Worm (Caenorhabditis elegans) whole organism, young adult: ENCODE data around the gene Y52E8A.1.

Experiments
- F33H1.4 ChIP-seq: fragments of 200-800 bp; sonication (Bioruptor generic); IDR thresholded peaks from 2 replicates; pipeline ENCODE4 v1.3.6; 2022; ENCODE audit warnings: missing genetic modification reagents, missing genetic modification characterization, missing compliant biosample characterization
- Y53F4B.3 ChIP-seq: fragments of 200-800 bp; sonication (Bioruptor generic); IDR thresholded peaks from 2 replicates; pipeline ENCODE4 v1.3.6; 2022; ENCODE audit warnings: missing genetic modification reagents, missing genetic modification characterization, missing compliant biosample characterization
- ama-1 ChIP-seq, 3 experiments: fragments of 150-350 bp in 1 of 3; sonication (generic microtip) in 2 of 3; optimal IDR thresholded peaks; 2 replicates each; lab custom pipeline; 2014 to 2018; ENCODE audit warnings: missing biosample characterization in 2 of 3, missing genetic modification characterization in 2 of 3, missing genetic modification reagents in 2 of 3
- aptf-2 ChIP-seq: fragments of 200-800 bp; sonication (Bioruptor generic); conservative IDR thresholded peaks from 2 replicates; pipeline ENCODE4 v1.3.6; 2022; ENCODE audit warnings: missing genetic modification reagents, missing genetic modification characterization, missing compliant biosample characterization
- egl-18 ChIP-seq: fragments of 200-800 bp; sonication (Bioruptor generic); IDR thresholded peaks from 2 replicates; pipeline ENCODE4 v1.3.6; 2022; ENCODE audit warnings: missing genetic modification reagents, missing genetic modification characterization, missing compliant biosample characterization
- gei-17 ChIP-seq: fragments of 200-800 bp; sonication (Bioruptor generic); optimal IDR thresholded peaks from 2 replicates; lab custom pipeline; 2018; ENCODE audit warnings: mild to moderate bottlenecking, missing genetic modification characterization, missing compliant biosample characterization
- lin-35 ChIP-seq, 3 experiments: fragments of 150-350 bp in 2 of 3; sonication (generic microtip) in 1 of 3; optimal IDR thresholded peaks; 2 replicates each; lab custom pipeline; 2014 to 2018; ENCODE audit warnings: missing biosample characterization in 3 of 3, missing genetic modification characterization in 3 of 3, missing genetic modification reagents in 3 of 3
- mel-28 ChIP-seq: sonication (generic microtip); optimal IDR thresholded peaks from 2 replicates; lab custom pipeline; 2016; ENCODE audit warnings: borderline replicate concordance, mild to moderate bottlenecking, missing genetic modification characterization, missing compliant biosample characterization
- nfya-1 ChIP-seq: sonication (generic microtip); optimal IDR thresholded peaks from 2 replicates; lab custom pipeline; 2017; ENCODE audit warnings: antibody characterized with exemption, missing compliant biosample characterization, missing genetic modification characterization, borderline replicate concordance; ENCODE audit not compliant: insufficient read depth
- pbrm-1 ChIP-seq: fragments of 200-800 bp; sonication (Bioruptor generic); IDR thresholded peaks from 2 replicates; pipeline ENCODE4 v1.3.6; 2022; ENCODE audit warnings: missing genetic modification reagents, missing genetic modification characterization, missing compliant biosample characterization
- snpc-4 ChIP-seq, 5 experiments: fragments of 150-350 bp in 1 of 5; sonication (generic microtip) in 4 of 5; optimal IDR thresholded peaks; 2 replicates each; lab custom pipeline; 2014 to 2018; ENCODE audit warnings: missing genetic modification characterization in 5 of 5, missing biosample characterization in 3 of 5, antibody characterized with exemption in 2 of 5, mild to moderate bottlenecking in 2 of 5, missing compliant biosample characterization in 2 of 5, missing genotype in 2 of 5, moderate library complexity in 2 of 5, missing genetic modification reagents in 1 of 5
- sptf-2 ChIP-seq: fragments of 200-800 bp; sonication (Bioruptor generic); optimal IDR thresholded peaks from 2 replicates; lab custom pipeline; 2018; ENCODE audit warnings: mild to moderate bottlenecking, missing genetic modification characterization, missing compliant biosample characterization

- TF ChIP-seq gei-17 (GFP tag; lab: Kevin White, UChicago) = no peak
- no peak for TF ChIP-seq snpc-4 (GFP tag; optimal IDR thresholded peaks at IDR 0.05; lab: Kevin White, UChicago)
- TF ChIP-seq snpc-4 (tag; optimal IDR thresholded peaks at IDR 0.05; lab: Kevin White, UChicago) = no peak
- TF ChIP-seq ama-1 (optimal IDR thresholded peaks at IDR 0.05; lab: Kevin White, UChicago) = no peak
- TF ChIP-seq ama-1 (GFP tag; optimal IDR thresholded peaks at IDR 0.05; lab: Kevin White, UChicago) = no peak
- no peak for TF ChIP-seq lin-35 (GFP tag; optimal IDR thresholded peaks at IDR 0.05; lab: Kevin White, UChicago)
- TF ChIP-seq nfya-1 (tag; lab: Kevin White, UChicago) = no peak
- no peak for TF ChIP-seq F33H1.4 (GFP tag; lab: Robert Waterston, UW)
- no peak for TF ChIP-seq aptf-2 (GFP tag; lab: Robert Waterston, UW)
- TF ChIP-seq Y53F4B.3 (GFP tag; lab: Robert Waterston, UW) = no peak
- no peak for TF ChIP-seq egl-18 (GFP tag; lab: Robert Waterston, UW)
- TF ChIP-seq pbrm-1 = no peak
- TF ChIP-seq mel-28 = no peak
- no peak for TF ChIP-seq sptf-2 (GFP tag; lab: Kevin White, UChicago)
Measured at ce11 chrII:4334448-4334847, 12.6 kb downstream of the Y52E8A.1 start, which contains the start of gene madf-3.
